Worm (Caenorhabditis elegans): ENCODE results near the gene Y53F4B.11.

The Y53F4B.11 gene

ce11 chrII:15025599-15026164, 15.1 kb downstream of the Y53F4B.11 start, which contains the start of gene cmtr-1 (continued):
- TF ChIP-seq nhr-85 (tag), result peak; percentile 99
- TF ChIP-seq egl-27 (tag; optimal IDR thresholded peaks at IDR 0.05), result peak; percentile 7 to 59
- TF ChIP-seq mdl-1 (tag; optimal IDR thresholded peaks at IDR 0.05), result peak; percentile 57 to 88
- TF ChIP-seq lin-14 (GFP tag; optimal IDR thresholded peaks at IDR 0.05), result peak; percentile 97
- peak; percentile 66 for TF ChIP-seq Y116A8C.19 (tag; optimal IDR thresholded peaks at IDR 0.05; ENCODE audit: borderline replicate concordance)
- no peak for TF ChIP-seq ces-1 (GFP tag; optimal IDR thresholded peaks at IDR 0.05)
- TF ChIP-seq elt-2 (tag; optimal IDR thresholded peaks at IDR 0.05), result peak; percentile 95
- peak; percentile 99 for TF ChIP-seq nhr-19 (GFP tag; conservative IDR thresholded peaks at IDR 0.05)
- peak; percentile 69 for TF ChIP-seq aha-1 (tag; optimal IDR thresholded peaks at IDR 0.05)
- peak; percentile 91 for TF ChIP-seq zip-4 (GFP tag; optimal IDR thresholded peaks at IDR 0.05)
- TF ChIP-seq hlh-17 (GFP tag; optimal IDR thresholded peaks at IDR 0.05; ENCODE audit: borderline replicate concordance), result no peak
- peak; percentile 81 for TF ChIP-seq nhr-237 (tag; optimal IDR thresholded peaks at IDR 0.05)
- TF ChIP-seq unc-86 (tag; optimal IDR thresholded peaks at IDR 0.05), result peak; percentile 98
- peak; percentile 93 for TF ChIP-seq unc-130 (tag; optimal IDR thresholded peaks at IDR 0.05)
- TF ChIP-seq lir-3 (tag; optimal IDR thresholded peaks at IDR 0.05; ENCODE audit: poor library complexity), result no peak
- TF ChIP-seq swsn-7 (tag; optimal IDR thresholded peaks at IDR 0.05), result peak; percentile 99
- peak; percentile 100 for TF ChIP-seq nhr-90 (tag; optimal IDR thresholded peaks at IDR 0.05; ENCODE audit: poor library complexity)
- peak; percentile 43 for TF ChIP-seq vab-15 (tag; optimal IDR thresholded peaks at IDR 0.05)
- TF ChIP-seq aly-2 (tag; optimal IDR thresholded peaks at IDR 0.05), result peak; percentile 90
- TF ChIP-seq unc-62 (GFP tag; optimal IDR thresholded peaks at IDR 0.05), result no peak
- TF ChIP-seq ceh-82 (tag; optimal IDR thresholded peaks at IDR 0.05), result peak; percentile 95 to 97 (median 96)
- peak; percentile 76 for TF ChIP-seq nhr-11 (tag; optimal IDR thresholded peaks at IDR 0.05)
- TF ChIP-seq hlh-4 (tag; optimal IDR thresholded peaks at IDR 0.05), result peak; percentile 27
- peak; percentile 96 for TF ChIP-seq lin-13 (GFP tag; optimal IDR thresholded peaks at IDR 0.05)
- peak; percentile 87 for TF ChIP-seq efl-3 (GFP tag; optimal IDR thresholded peaks at IDR 0.05)
- no peak for TF ChIP-seq pqm-1 (tag; optimal IDR thresholded peaks at IDR 0.05)
- TF ChIP-seq mef-2 (tag; optimal IDR thresholded peaks at IDR 0.05), result peak; percentile 56
- TF ChIP-seq sup-37 (GFP tag; optimal IDR thresholded peaks at IDR 0.05), result peak; percentile 98
- no peak for TF ChIP-seq pag-3 (tag; optimal IDR thresholded peaks at IDR 0.05; ENCODE audit: borderline replicate concordance, insufficient read depth)
- peak; percentile 99 for TF ChIP-seq nhr-47 (tag; optimal IDR thresholded peaks at IDR 0.05)
- TF ChIP-seq fkh-8 (tag; optimal IDR thresholded peaks at IDR 0.05), result peak; percentile 97
- TF ChIP-seq fkh-4 (tag; optimal IDR thresholded peaks at IDR 0.05; ENCODE audit: borderline replicate concordance), result peak; percentile 85
- peak; percentile 100 for TF ChIP-seq snpc-4 (tag; optimal IDR thresholded peaks at IDR 0.05)
- TF ChIP-seq hpl-2 (GFP tag; optimal IDR thresholded peaks at IDR 0.05), result peak; percentile 92
- TF ChIP-seq ztf-11 (tag; optimal IDR thresholded peaks at IDR 0.05), result peak; percentile 38 to 97
- peak; percentile 99 for TF ChIP-seq snu-23 (GFP tag; optimal IDR thresholded peaks at IDR 0.05)
- TF ChIP-seq lin-15B (tag; optimal IDR thresholded peaks at IDR 0.05), result peak; percentile 91
- TF ChIP-seq elt-3 (tag; optimal IDR thresholded peaks at IDR 0.05), result peak; percentile 13 to 94 (median 72)
- peak; percentile 51 for TF ChIP-seq ceh-90 (tag; optimal IDR thresholded peaks at IDR 0.05)
- peak; percentile 96 for TF ChIP-seq C16A3.4 (tag; optimal IDR thresholded peaks at IDR 0.05)
- peak; percentile 99 for TF ChIP-seq nhr-77 (tag; optimal IDR thresholded peaks at IDR 0.05)
- TF ChIP-seq egl-13 (tag; optimal IDR thresholded peaks at IDR 0.05), result peak; percentile 97
- TF ChIP-seq mab-9 (GFP tag; IDR thresholded peaks at IDR 0.05), result peak; percentile 97
- peak; percentile 97 for TF ChIP-seq xbp-1 (tag; optimal IDR thresholded peaks at IDR 0.05)
- peak; percentile 94 for TF ChIP-seq ama-1 (optimal IDR thresholded peaks at IDR 0.05)
- TF ChIP-seq ets-5 (GFP tag; IDR thresholded peaks at IDR 0.05), result no peak
- no peak for TF ChIP-seq zag-1 (tag; optimal IDR thresholded peaks at IDR 0.05)
- peak; percentile 99 for TF ChIP-seq nhr-71 (tag; optimal IDR thresholded peaks at IDR 0.05)
- peak; percentile 96 for TF ChIP-seq grh-1 (GFP tag; IDR thresholded peaks at IDR 0.05)
- peak; percentile 13 for TF ChIP-seq nhr-84 (tag; optimal IDR thresholded peaks at IDR 0.05)
- TF ChIP-seq rnt-1 (tag; optimal IDR thresholded peaks at IDR 0.05), result peak; percentile 97

All from whole organism, L1 larva.